Fruit fly (Drosophila melanogaster): ENCODE results near the gene Dci.

The Dci gene

DNA sequence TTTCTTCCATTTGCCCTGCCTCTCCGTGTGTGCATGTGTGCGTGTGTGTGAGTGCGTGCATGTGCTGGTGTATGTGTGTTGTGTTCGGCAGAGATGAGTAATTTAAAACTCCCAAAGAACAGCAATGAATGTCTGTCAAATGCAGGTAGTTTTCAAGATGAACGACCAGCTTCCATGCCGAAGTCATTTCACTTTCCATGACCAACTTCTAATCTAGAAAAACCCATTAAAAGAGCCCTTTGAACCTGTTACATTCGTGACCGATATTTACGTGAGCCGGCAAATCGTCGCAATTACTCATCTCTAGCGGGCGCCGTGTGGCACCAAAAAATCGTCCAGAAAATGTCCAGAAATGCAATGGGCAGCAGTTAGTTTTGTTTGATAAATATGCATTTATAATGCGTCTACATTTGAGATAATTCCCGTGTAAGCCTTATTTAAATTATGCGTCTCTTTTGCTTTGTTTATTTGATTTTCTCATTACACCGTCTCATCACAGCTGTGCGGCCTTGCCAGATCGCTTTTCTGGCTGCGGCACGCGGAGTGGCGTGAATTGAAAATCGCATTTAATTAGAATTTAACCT is 21.3 kb downstream of the Dci start (continued):
- TF ChIP-seq CG42726 (GFP tag; IDR thresholded peaks at IDR 0.05; ENCODE audit: partially characterized antibody) (no peak), mld (GFP tag; IDR thresholded peaks at IDR 0.05; ENCODE audit: partially characterized antibody) (peak; percentile 74; the same call in 1 of the 3 replicates), CG13123 (GFP tag; optimal IDR thresholded peaks at IDR 0.05) (no peak), CG1602 (GFP tag; optimal IDR thresholded peaks at IDR 0.05) (peak; percentile 21), CG1792 (GFP tag; optimal IDR thresholded peaks at IDR 0.05) (peak; percentile 27), Gug (GFP tag; IDR thresholded peaks at IDR 0.05) (peak; percentile 54; the same call in 2 of the 4 replicates), otp (GFP tag; IDR thresholded peaks at IDR 0.05) (no peak), gce (GFP tag; IDR thresholded peaks at IDR 0.05) (no peak), tup (GFP tag; optimal IDR thresholded peaks at IDR 0.05) (no peak), MBD-R2 (GFP tag; IDR thresholded peaks at IDR 0.05) (peak; percentile 56), Med (GFP tag) (peak; percentile 83), CG4707 (GFP tag; optimal IDR thresholded peaks at IDR 0.05) (no peak), HLH4C (GFP tag; IDR thresholded peaks at IDR 0.05; ENCODE audit: partially characterized antibody) (peak; percentile 75), HmgZ (tag; optimal IDR thresholded peaks at IDR 0.05) (no peak), CG15479 (GFP tag; optimal IDR thresholded peaks at IDR 0.05) (no peak), mirr (GFP tag; optimal IDR thresholded peaks at IDR 0.05) (no peak), CG4404 (GFP tag; IDR thresholded peaks at IDR 0.05) (peak; percentile 62), Sry-δ (GFP tag; optimal IDR thresholded peaks at IDR 0.05) (peak; percentile 96), CG7928 (GFP tag; optimal IDR thresholded peaks at IDR 0.05) (no peak), CG7839 (tag; optimal IDR thresholded peaks at IDR 0.05) (peak; percentile 9), HHEX (GFP tag; optimal IDR thresholded peaks at IDR 0.05) (no peak), Lpt (GFP tag; optimal IDR thresholded peaks at IDR 0.05) (no peak), CG6689 (GFP tag; IDR thresholded peaks at IDR 0.05) (0 out of 2 replicates have a peak, but pooled peaks have one; percentile 9), CG18599 (GFP tag; optimal IDR thresholded peaks at IDR 0.05) (peak; percentile 2), CG13296 (GFP tag; optimal IDR thresholded peaks at IDR 0.05) (no peak), CG6765 (GFP tag; optimal IDR thresholded peaks at IDR 0.05) (no peak), nau (GFP tag; optimal IDR thresholded peaks at IDR 0.05) (no peak), crol (GFP tag; IDR thresholded peaks at IDR 0.05) (no peak), Mad (GFP tag; optimal IDR thresholded peaks at IDR 0.05) (peak; percentile 39), tgo (GFP tag; IDR thresholded peaks at IDR 0.05) (0 out of 3 replicates have a peak, but pooled peaks have one; percentile 17), Vsx1 (GFP tag; optimal IDR thresholded peaks at IDR 0.05) (no peak), dati (GFP tag; IDR thresholded peaks at IDR 0.05) (no peak), cg (GFP tag; optimal IDR thresholded peaks at IDR 0.05) (peak; percentile 91), sim (GFP tag; IDR thresholded peaks at IDR 0.05) (no peak), NFAT (GFP tag; IDR thresholded peaks at IDR 0.05) (0 out of 2 replicates have a peak, but pooled peaks have one; percentile 16), CG10462 (GFP tag; optimal IDR thresholded peaks at IDR 0.05) (no peak), zen2 (GFP tag; IDR thresholded peaks at IDR 0.05; ENCODE audit: partially characterized antibody) (peak; percentile 59; the same call in 1 of the 3 replicates), toy (GFP tag; IDR thresholded peaks at IDR 0.05) (no peak), pnt (GFP tag; optimal IDR thresholded peaks at IDR 0.05) (peak; percentile 37), CG14667 (GFP tag; IDR thresholded peaks at IDR 0.05) (no peak), H2.0 (GFP tag; IDR thresholded peaks at IDR 0.05) (no peak), CG11093 (GFP tag; IDR thresholded peaks at IDR 0.05) (0 out of 3 replicates have a peak, but pooled peaks have one; percentile 15), Trl (optimal IDR thresholded peaks at IDR 0.05) (peak in 1 of 2 experiments; percentile 29), Trl (GFP tag; optimal IDR thresholded peaks at IDR 0.05) (peak; percentile 46), gcm2 (GFP tag; optimal IDR thresholded peaks at IDR 0.05) (no peak), CG10366 (GFP tag; IDR thresholded peaks at IDR 0.05) (no peak), CG11504 (tag; optimal IDR thresholded peaks at IDR 0.05) (peak; percentile 41), HmgD (GFP tag; optimal IDR thresholded peaks at IDR 0.05) (peak; percentile 67), CG7786 (GFP tag; optimal IDR thresholded peaks at IDR 0.05) (peak; percentile 40), trh (GFP tag; optimal IDR thresholded peaks at IDR 0.05) (no peak), schlank (tag; optimal IDR thresholded peaks at IDR 0.05) (no peak)

All from whole organism, embryonic.